Fruit fly (Drosophila melanogaster) whole organism, embryonic: ENCODE measurements around the gene CG2247.

Experiments used
- Atf3 ChIP-seq: fragments of 200-800 bp; sonication (Bioruptor generic); optimal IDR thresholded peaks from 3 replicates; lab custom pipeline; 2016; ENCODE audit warnings: missing biosample characterization, missing genetic modification characterization
- CG10274 ChIP-seq: fragments of 200-800 bp; sonication (Bioruptor generic); optimal IDR thresholded peaks from 3 replicates; lab custom pipeline; 2017; ENCODE audit warnings: missing biosample characterization, mild to moderate bottlenecking, missing genetic modification characterization
- CG10366 ChIP-seq: fragments of 200-800 bp; sonication (Bioruptor generic); IDR thresholded peaks from 2 replicates; pipeline ENCODE4 v1.3.6; 2022; ENCODE audit warnings: missing biosample characterization, missing genetic modification characterization
- CG11085 ChIP-seq: fragments of 200-800 bp; sonication (Bioruptor generic); IDR thresholded peaks from 2 replicates; pipeline ENCODE4 v1.3.6; 2022; ENCODE audit warnings: missing biosample characterization, missing genetic modification characterization
- CG11093 ChIP-seq: fragments of 200-800 bp; sonication (Bioruptor generic); IDR thresholded peaks from 3 replicates; pipeline ENCODE4 v1.3.6; 2022; ENCODE audit warnings: missing biosample characterization, missing genetic modification characterization
- CG11247 ChIP-seq: fragments of 200-800 bp; sonication (Bioruptor generic); IDR thresholded peaks from 2 replicates; pipeline ENCODE4 v1.3.6; 2022; ENCODE audit warnings: missing biosample characterization, missing genetic modification characterization
- CG11696 ChIP-seq: fragments of 200-800 bp; sonication (Bioruptor generic); IDR thresholded peaks from 2 replicates; pipeline ENCODE4 v1.3.6; 2022; ENCODE audit warnings: missing biosample characterization, missing genetic modification characterization
- CG12219 ChIP-seq: fragments of 200-800 bp; sonication (Bioruptor generic); optimal IDR thresholded peaks from 3 replicates; lab custom pipeline; 2018; ENCODE audit warnings: missing biosample characterization, mild to moderate bottlenecking, missing genetic modification characterization
- CG12299 ChIP-seq: fragments of 200-800 bp; sonication (Bioruptor generic); optimal IDR thresholded peaks from 2 replicates; lab custom pipeline; 2018; ENCODE audit warnings: missing biosample characterization, mild to moderate bottlenecking, missing genetic modification characterization
- CG14050 ChIP-seq: fragments of 200-800 bp; sonication (Bioruptor generic); IDR thresholded peaks from 3 replicates; pipeline ENCODE4 v1.3.6; 2022; ENCODE audit warnings: missing biosample characterization, missing genetic modification characterization
- CG15011 ChIP-seq: fragments of 200-800 bp; sonication (Bioruptor generic); optimal IDR thresholded peaks from 3 replicates; lab custom pipeline; 2018; ENCODE audit warnings: missing biosample characterization, mild to moderate bottlenecking, missing genetic modification characterization
- CG15601 ChIP-seq: fragments of 200-800 bp; sonication (Bioruptor generic); optimal IDR thresholded peaks from 3 replicates; lab custom pipeline; 2019; ENCODE audit warnings: missing biosample characterization, mild to moderate bottlenecking, missing genetic modification characterization, moderate library complexity
- CG2678 ChIP-seq: fragments of 200-800 bp; sonication (Bioruptor generic); optimal IDR thresholded peaks from 3 replicates; lab custom pipeline; 2019; ENCODE audit warnings: missing biosample characterization, mild to moderate bottlenecking, missing genetic modification characterization, moderate library complexity
- CG31388 ChIP-seq: fragments of 200-800 bp; sonication (Bioruptor generic); optimal IDR thresholded peaks from 2 replicates; lab custom pipeline; 2016; ENCODE audit warnings: missing biosample characterization, missing genetic modification characterization
- CG42726 ChIP-seq: fragments of 200-800 bp; sonication (Bioruptor generic); IDR thresholded peaks from 2 replicates; pipeline ENCODE4 v1.3.6; 2022; ENCODE audit warnings: missing biosample characterization, missing genetic modification characterization; ENCODE audit not compliant: partially characterized antibody
- CG6254 ChIP-seq: fragments of 200-800 bp; sonication (Bioruptor generic); optimal IDR thresholded peaks from 3 replicates; lab custom pipeline; 2017; ENCODE audit warnings: mild to moderate bottlenecking, missing biosample characterization, missing genetic modification reagents, missing genetic modification characterization
- CG7372 ChIP-seq: fragments of 200-800 bp; sonication (Bioruptor generic); IDR thresholded peaks from 2 replicates; pipeline ENCODE4 v1.3.6; 2022; ENCODE audit warnings: missing biosample characterization, missing genetic modification characterization
- CG9797 ChIP-seq: fragments of 200-800 bp; sonication (Bioruptor generic); optimal IDR thresholded peaks from 3 replicates; lab custom pipeline; 2018; ENCODE audit warnings: missing biosample characterization, mild to moderate bottlenecking, missing genetic modification characterization
- CG9817 ChIP-seq: fragments of 200-800 bp; sonication (Bioruptor generic); optimal IDR thresholded peaks from 2 replicates; lab custom pipeline; 2018; ENCODE audit warnings: missing biosample characterization, mild to moderate bottlenecking, missing genetic modification characterization, moderate library complexity
- Gsc ChIP-seq: fragments of 200-800 bp; sonication (Bioruptor generic); IDR thresholded peaks from 2 replicates; pipeline ENCODE4 v1.3.6; 2022; ENCODE audit warnings: missing biosample characterization, missing genetic modification characterization
- Gug ChIP-seq: fragments of 200-800 bp; sonication (Bioruptor generic); IDR thresholded peaks from 4 replicates; pipeline ENCODE4 v1.3.6; 2022; ENCODE audit warnings: missing biosample characterization, missing genetic modification characterization
- HmgZ ChIP-seq: fragments of 200-800 bp; sonication (Bioruptor generic); optimal IDR thresholded peaks from 2 replicates; lab custom pipeline; 2018; ENCODE audit warnings: missing biosample characterization, mild to moderate bottlenecking, missing genetic modification characterization
- Hr51 ChIP-seq, 2 experiments: fragments of 200-800 bp; sonication (Bioruptor generic); optimal IDR thresholded peaks; 2 replicates in 1 of 2; 3 replicates in 1 of 2; lab custom pipeline; 2016 to 2018; ENCODE audit warnings: missing biosample characterization in 2 of 2, missing genetic modification characterization in 2 of 2, mild to moderate bottlenecking in 1 of 2, moderate library complexity in 1 of 2
- Lhr ChIP-seq: fragments of 200-800 bp; sonication (Bioruptor generic); optimal IDR thresholded peaks from 3 replicates; lab custom pipeline; 2017; ENCODE audit warnings: mild to moderate bottlenecking, missing biosample characterization, missing genetic modification reagents, missing genetic modification characterization
- Mad ChIP-seq: fragments of 200-800 bp; sonication (Bioruptor generic); optimal IDR thresholded peaks from 2 replicates; lab custom pipeline; 2016; ENCODE audit warnings: missing biosample characterization, missing genetic modification characterization
- NC2α ChIP-seq: fragments of 200-800 bp; sonication (Bioruptor generic); optimal IDR thresholded peaks from 2 replicates; lab custom pipeline; 2016; ENCODE audit warnings: missing biosample characterization, missing genetic modification characterization
- NK7.1 ChIP-seq: fragments of 200-800 bp; sonication (Bioruptor generic); optimal IDR thresholded peaks from 3 replicates; lab custom pipeline; 2016; ENCODE audit warnings: missing biosample characterization, missing genetic modification characterization
- Oaz ChIP-seq: fragments of 200-800 bp; sonication (Bioruptor generic); IDR thresholded peaks from 2 replicates; pipeline ENCODE4 v1.3.6; 2022; ENCODE audit warnings: missing biosample characterization, missing genetic modification characterization
- Poxn ChIP-seq: fragments of 200-800 bp; sonication (Bioruptor generic); IDR thresholded peaks from 2 replicates; pipeline ENCODE4 v1.3.6; 2022; ENCODE audit warnings: missing biosample characterization, missing genetic modification characterization
- Xrp1 ChIP-seq: fragments of 200-800 bp; sonication (Bioruptor generic); IDR thresholded peaks from 2 replicates; pipeline ENCODE4 v1.3.6; 2022; ENCODE audit warnings: missing biosample characterization, missing genetic modification characterization
- bbx ChIP-seq: fragments of 200-800 bp; sonication (Bioruptor generic); IDR thresholded peaks from 2 replicates; pipeline ENCODE4 v1.3.6; 2022; ENCODE audit warnings: missing biosample characterization, missing genetic modification characterization; ENCODE audit not compliant: partially characterized antibody
- chif ChIP-seq, 2 experiments: fragments of 200-800 bp; sonication (Bioruptor generic); optimal IDR thresholded peaks; 3 replicates each; lab custom pipeline; 2016; ENCODE audit warnings: missing biosample characterization in 2 of 2, missing genetic modification characterization in 2 of 2
- chn ChIP-seq: fragments of 200-800 bp; sonication (Bioruptor generic); optimal IDR thresholded peaks from 2 replicates; lab custom pipeline; 2016; ENCODE audit warnings: missing biosample characterization, missing genetic modification characterization
- cwo ChIP-seq: fragments of 200-800 bp; sonication (Bioruptor generic); optimal IDR thresholded peaks from 3 replicates; lab custom pipeline; 2017; ENCODE audit warnings: missing biosample characterization, missing genetic modification characterization, mild to moderate bottlenecking, moderate library complexity, missing genetic modification reagents
- dmrt11E ChIP-seq: fragments of 200-800 bp; sonication (Bioruptor generic); optimal IDR thresholded peaks from 3 replicates; lab custom pipeline; 2018; ENCODE audit warnings: missing biosample characterization, mild to moderate bottlenecking, missing genetic modification characterization, moderate library complexity
- dysf ChIP-seq: fragments of 200-800 bp; sonication (Bioruptor generic); IDR thresholded peaks from 3 replicates; pipeline ENCODE4 v1.3.6; 2022; ENCODE audit warnings: missing biosample characterization, missing genetic modification characterization
- ems ChIP-seq: fragments of 200-800 bp; sonication (Bioruptor generic); optimal IDR thresholded peaks from 3 replicates; lab custom pipeline; 2016; ENCODE audit warnings: missing biosample characterization, missing genetic modification characterization
- jumu ChIP-seq: fragments of 200-800 bp; sonication (Bioruptor generic); optimal IDR thresholded peaks from 3 replicates; lab custom pipeline; 2016; ENCODE audit warnings: missing biosample characterization, missing genetic modification characterization
- kay ChIP-seq: fragments of 200-800 bp; sonication (Bioruptor generic); optimal IDR thresholded peaks from 2 replicates; lab custom pipeline; 2016; ENCODE audit warnings: missing biosample characterization, missing genetic modification characterization
- lmd ChIP-seq: fragments of 200-800 bp; sonication (Bioruptor generic); IDR thresholded peaks from 2 replicates; pipeline ENCODE4 v1.3.6; 2022; ENCODE audit warnings: missing biosample characterization, missing genetic modification characterization
- lola ChIP-seq, 3 experiments: fragments of >200 bp in 2 of 3; fragments of 200-800 bp in 1 of 3; sonication (Bioruptor generic) in 1 of 3; optimal IDR thresholded peaks; 2 replicates each; lab custom pipeline; 2017 to 2019; ENCODE audit warnings: missing biosample characterization in 3 of 3, missing genetic modification characterization in 3 of 3, mild to moderate bottlenecking in 1 of 3, moderate library complexity in 1 of 3
- oc ChIP-seq: fragments of 200-800 bp; sonication (Bioruptor generic); optimal IDR thresholded peaks from 2 replicates; lab custom pipeline; 2018; ENCODE audit warnings: missing biosample characterization, mild to moderate bottlenecking, missing genetic modification characterization, moderate library complexity
- phol ChIP-seq: fragments of 200-800 bp; sonication (Bioruptor generic); optimal IDR thresholded peaks from 3 replicates; lab custom pipeline; 2018; ENCODE audit warnings: missing biosample characterization, mild to moderate bottlenecking, missing genetic modification characterization, moderate library complexity
- prd ChIP-seq, 3 experiments: fragments of >200 bp in 2 of 3; fragments of 200-800 bp in 1 of 3; sonication (Bioruptor generic) in 1 of 3; optimal IDR thresholded peaks in 2 of 3; IDR thresholded peaks in 1 of 3; 2 replicates in 2 of 3; 3 replicates in 1 of 3; pipeline versions ENCODE4 v1.3.6 to Lab custom; 2017 to 2022; ENCODE audit warnings: missing biosample characterization in 1 of 3, missing genetic modification characterization in 1 of 3
- repo ChIP-seq: fragments of 200-800 bp; sonication (Bioruptor generic); optimal IDR thresholded peaks from 2 replicates; lab custom pipeline; 2016; ENCODE audit warnings: missing biosample characterization, missing genetic modification characterization
- run ChIP-seq: fragments of 200-800 bp; sonication (Bioruptor generic); optimal IDR thresholded peaks from 3 replicates; lab custom pipeline; 2018; ENCODE audit warnings: missing biosample characterization, mild to moderate bottlenecking, missing genetic modification characterization
- sc ChIP-seq, 3 experiments: fragments of >200 bp in 2 of 3; fragments of 200-800 bp in 1 of 3; sonication (Bioruptor generic) in 1 of 3; optimal IDR thresholded peaks; 2 replicates in 2 of 3; 3 replicates in 1 of 3; lab custom pipeline; 2017; ENCODE audit warnings: mild to moderate bottlenecking in 1 of 3, missing biosample characterization in 1 of 3, missing genetic modification characterization in 1 of 3, missing genetic modification reagents in 1 of 3
- slp2 ChIP-seq: fragments of 200-800 bp; sonication (Bioruptor generic); optimal IDR thresholded peaks from 2 replicates; lab custom pipeline; 2016; ENCODE audit warnings: missing biosample characterization, missing genetic modification characterization
- sug ChIP-seq: fragments of 200-800 bp; optimal IDR thresholded peaks from 2 replicates; lab custom pipeline; 2019; ENCODE audit warnings: missing biosample characterization, mild to moderate bottlenecking, missing genetic modification characterization, moderate library complexity
- zf30C ChIP-seq: fragments of 200-800 bp; sonication (Bioruptor generic); optimal IDR thresholded peaks from 3 replicates; lab custom pipeline; 2018; ENCODE audit warnings: missing biosample characterization, mild to moderate bottlenecking, missing genetic modification characterization

The CG2247 gene

DNA sequence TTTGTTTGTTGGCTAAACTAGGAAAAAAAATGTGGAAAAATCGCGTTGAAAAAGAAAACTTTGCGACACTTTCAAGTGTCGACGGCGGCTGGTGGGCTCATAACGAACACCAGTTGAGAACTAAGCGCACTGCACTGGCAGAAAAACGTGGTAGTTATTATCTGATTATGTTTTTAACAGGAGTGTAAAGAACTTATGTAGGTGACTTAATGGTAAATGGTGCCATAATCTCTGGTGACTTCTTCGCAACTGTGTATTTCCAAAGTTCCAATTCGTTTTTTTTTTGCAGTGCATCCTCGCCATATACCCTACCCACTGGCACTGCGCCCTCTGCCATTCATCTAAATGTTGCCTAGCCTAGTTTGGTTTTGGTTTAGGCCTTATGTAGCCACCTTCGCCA is 41.5 kb upstream of the CG2247 start (continued):
- TF ChIP-seq phol (tag; lab: Kevin White, UChicago) (peak; percentile 29), run (no peak), kay (GFP tag; lab: Kevin White, UChicago) (no peak), chn (no peak), CG42726 (no peak), cwo (GFP tag; lab: Kevin White, UChicago) (peak; percentile 1), CG12299 (tag; lab: Kevin White, UChicago) (no peak), prd (optimal IDR thresholded peaks at IDR 0.05; lab: Kevin White, UChicago) (no peak), prd (GFP tag; IDR thresholded peaks at IDR 0.05; lab: Robert Waterston, UW) (peak; percentile 56; the same call in 2 of the 3 replicates), CG10274 (GFP tag; lab: Kevin White, UChicago) (no peak), ems (GFP tag; lab: Kevin White, UChicago) (no peak), CG11093 (no peak), chif (GFP tag; optimal IDR thresholded peaks at IDR 0.05; lab: Kevin White, UChicago) (peak; percentile 12 to 47), HmgZ (no peak), Lhr (GFP tag; lab: Kevin White, UChicago) (no peak), CG6254 (GFP tag; lab: Kevin White, UChicago) (no peak), lmd (GFP tag; lab: Robert Waterston, UW) (peak; percentile 57), sug (no peak), NK7.1 (GFP tag; lab: Kevin White, UChicago) (no peak), bbx (no peak), CG9797 (GFP tag; lab: Kevin White, UChicago) (no peak), zf30C (GFP tag; lab: Kevin White, UChicago) (no peak), Gsc (GFP tag; lab: Robert Waterston, UW) (no peak), NC2α (GFP tag; lab: Kevin White, UChicago) (no peak), CG11696 (GFP tag; lab: Robert Waterston, UW) (no peak), dysf (GFP tag; lab: Robert Waterston, UW) (0 out of 3 replicates have a peak, but pooled peaks have one; percentile 17), jumu (peak; percentile 13), sc (optimal IDR thresholded peaks at IDR 0.05; lab: Kevin White, UChicago) (no peak), sc (GFP tag; optimal IDR thresholded peaks at IDR 0.05; lab: Kevin White, UChicago) (no peak), dmrt11E (no peak), Oaz (GFP tag; lab: Robert Waterston, UW) (no peak), CG2678 (tag; lab: Kevin White, UChicago) (peak; percentile 33), CG15011 (GFP tag; lab: Kevin White, UChicago) (no peak), CG10366 (GFP tag; lab: Robert Waterston, UW) (0 out of 2 replicates have a peak, but pooled peaks have one; percentile 19), CG11247 (GFP tag; lab: Robert Waterston, UW) (no peak), slp2 (GFP tag; lab: Kevin White, UChicago) (peak; percentile 4), CG9817 (no peak), lola (GFP tag; optimal IDR thresholded peaks at IDR 0.05; lab: Kevin White, UChicago) (no peak), repo (GFP tag; lab: Kevin White, UChicago) (no peak), CG31388 (GFP tag; lab: Kevin White, UChicago) (no peak), CG14050 (GFP tag; lab: Robert Waterston, UW) (no peak), CG12219 (peak; percentile 1), CG7372 (GFP tag; lab: Robert Waterston, UW) (no peak), Poxn (no peak), CG11085 (GFP tag; lab: Robert Waterston, UW) (no peak), CG15601 (tag; lab: Kevin White, UChicago) (no peak), Mad (GFP tag; lab: Kevin White, UChicago) (no peak), Atf3 (GFP tag; lab: Kevin White, UChicago) (no peak), oc (tag; lab: Kevin White, UChicago) (no peak), Gug (0 out of 4 replicates have a peak, but pooled peaks have one; percentile 24), Xrp1 (GFP tag; lab: Robert Waterston, UW) (peak; percentile 54; the same call in 1 of the 2 replicates), Hr51 (GFP tag; optimal IDR thresholded peaks at IDR 0.05; lab: Kevin White, UChicago) (peak in 1 of 2 experiments; percentile 33)
